Worm (Caenorhabditis elegans): ENCODE measurements around the gene Y26E6A.2.

- TF ChIP-seq snpc-4 (GFP tag; optimal IDR thresholded peaks at IDR 0.05) (no peak), snpc-4 (tag; optimal IDR thresholded peaks at IDR 0.05) (no peak), sea-2 (GFP tag; IDR thresholded peaks at IDR 0.05) (no peak), ets-4 (GFP tag; optimal IDR thresholded peaks at IDR 0.05) (no peak), ekl-4 (GFP tag; IDR thresholded peaks at IDR 0.05) (no peak), ceh-58 (GFP tag; IDR thresholded peaks at IDR 0.05) (no peak), mxl-1 (tag; optimal IDR thresholded peaks at IDR 0.05) (no peak), B0336.3 (GFP tag; IDR thresholded peaks at IDR 0.05) (no peak), pha-4 (tag; optimal IDR thresholded peaks at IDR 0.05) (no peak), egrh-3 (GFP tag; IDR thresholded peaks at IDR 0.05) (no peak), unc-130 (GFP tag; optimal IDR thresholded peaks at IDR 0.05) (no peak)
Measured at ce11 chrX:13886195-13886594, 28.0 kb downstream of the Y26E6A.2 start.

All from whole organism, young adult.